Worm (Caenorhabditis elegans): ENCODE data around the gene der-2.

ce11 chrIII:7238727-7239126, 15.8 kb upstream of the der-2 start, which contains the start of gene pars-1:
- TF ChIP-seq him-1 (tag; optimal IDR thresholded peaks at IDR 0.05) (no peak), W03F9.2 (tag; optimal IDR thresholded peaks at IDR 0.05) (no peak), dao-5 (tag; optimal IDR thresholded peaks at IDR 0.05) (no peak)
